Fruit fly (Drosophila melanogaster): ENCODE measurements around the gene Msr-110.

dm6 chr3L:5568361-5568760 is 8.8 kb downstream of the Msr-110 start:
- no peak for TF ChIP-seq ss (GFP tag; optimal IDR thresholded peaks at IDR 0.05)
- TF ChIP-seq CG8632 (GFP tag; optimal IDR thresholded peaks at IDR 0.05) = no peak
- no peak for TF ChIP-seq Eip78C (GFP tag)
- no peak for TF ChIP-seq CG10631 (GFP tag; optimal IDR thresholded peaks at IDR 0.05)
- no peak for TF ChIP-seq Met (GFP tag; optimal IDR thresholded peaks at IDR 0.05)
- TF ChIP-seq dac (GFP tag; optimal IDR thresholded peaks at IDR 0.05) = no peak
- TF ChIP-seq CG6163 (GFP tag; IDR thresholded peaks at IDR 0.05) = no peak
- no peak for TF ChIP-seq CG4318 (GFP tag; optimal IDR thresholded peaks at IDR 0.05)

Measured in whole organism, prepupa.